Fruit fly (Drosophila melanogaster) whole organism, embryonic: ENCODE data around the gene dpp.

Experiments used
- CG16813 ChIP-seq: fragments of 200-800 bp; sonication (Bioruptor generic); IDR thresholded peaks from 3 replicates; pipeline ENCODE4 v1.3.6; 2022; ENCODE audit warnings: missing biosample characterization, missing genetic modification characterization; ENCODE audit not compliant: partially characterized antibody
- CG33213 ChIP-seq: fragments of 200-800 bp; sonication (Bioruptor generic); optimal IDR thresholded peaks from 3 replicates; lab custom pipeline; 2016; ENCODE audit warnings: missing biosample characterization, missing genetic modification characterization
- CG6854 ChIP-seq: fragments of 200-800 bp; sonication (Bioruptor generic); optimal IDR thresholded peaks from 3 replicates; lab custom pipeline; 2017; ENCODE audit warnings: missing biosample characterization, mild to moderate bottlenecking, missing genetic modification characterization
- CG9797 ChIP-seq: fragments of 200-800 bp; sonication (Bioruptor generic); optimal IDR thresholded peaks from 3 replicates; lab custom pipeline; 2018; ENCODE audit warnings: missing biosample characterization, mild to moderate bottlenecking, missing genetic modification characterization
- lilli ChIP-seq: fragments of 200-800 bp; sonication (Bioruptor generic); optimal IDR thresholded peaks from 3 replicates; lab custom pipeline; 2016; ENCODE audit warnings: missing biosample characterization, missing genetic modification characterization

dm6 chr2L:2453818-2454217 lies 25.6 kb downstream of the dpp start:
- TF ChIP-seq CG9797 (GFP tag; lab: Kevin White, UChicago): no peak
- no peak for TF ChIP-seq CG33213 (GFP tag; lab: Kevin White, UChicago)
- no peak for TF ChIP-seq CG6854 (GFP tag; lab: Kevin White, UChicago)
- no peak for TF ChIP-seq CG16813 (GFP tag; lab: Robert Waterston, UW)
- no peak for TF ChIP-seq lilli (GFP tag; lab: Kevin White, UChicago)
